Comparison of ENCODE assay signal across 4 worm cellular contexts in the genomic region with DNA sequence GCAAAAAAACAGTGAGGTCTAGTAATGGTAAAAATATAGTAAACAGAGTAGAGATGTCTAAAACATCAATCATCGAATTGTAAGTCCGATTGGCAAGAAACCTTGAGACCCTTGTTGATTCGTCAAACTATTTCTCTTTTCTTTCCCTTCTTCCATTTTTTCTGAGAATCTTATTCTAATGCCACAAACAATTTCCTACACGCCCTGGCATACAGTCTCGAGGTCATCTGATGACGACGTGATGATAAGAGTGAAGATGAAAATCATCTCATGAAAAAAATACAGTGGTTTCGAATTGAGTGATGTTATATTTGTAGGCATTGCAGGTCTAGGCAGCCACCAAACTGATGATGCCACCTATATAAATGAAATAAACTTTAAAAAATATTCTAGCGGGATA.
A peak's percentile ranks its signal among the peaks of the same experiment; 100 is the strongest.
TF ChIP-seq lines count a peak whose summit lies in the region.

No protein-coding gene starts in this region.

TF ChIP-seq in whole organism, L1 larva, 84 proteins besides CTCF, POLR2A, EP300 and RAD21 (continues in another document):
- TF ChIP-seq elt-3 (tag; optimal IDR thresholded peaks at IDR 0.05; lab: Kevin White, UChicago) (peak in 4 of 6 experiments; percentile 44 to 78 (median 66)), lin-35 (GFP tag; optimal IDR thresholded peaks at IDR 0.05; lab: Kevin White, UChicago) (peak in 1 of 2 experiments; percentile 8), fkh-8 (tag; optimal IDR thresholded peaks at IDR 0.05; lab: Kevin White, UChicago) (no peak), unc-62 (GFP tag; optimal IDR thresholded peaks at IDR 0.05; lab: Kevin White, UChicago) (no peak), nhr-90 (tag; optimal IDR thresholded peaks at IDR 0.05; lab: Kevin White, UChicago; ENCODE audit: poor library complexity) (peak; percentile 26), ceh-88 (GFP tag; IDR thresholded peaks at IDR 0.05; lab: Robert Waterston, UW) (no peak), lin-15B (tag; optimal IDR thresholded peaks at IDR 0.05; lab: Kevin White, UChicago) (no peak), egl-13 (tag; optimal IDR thresholded peaks at IDR 0.05; lab: Kevin White, UChicago) (no peak), dpl-1 (GFP tag; optimal IDR thresholded peaks at IDR 0.05; lab: Kevin White, UChicago) (peak in 1 of 3 experiments; percentile 17), F16B12.6 (tag; optimal IDR thresholded peaks at IDR 0.05; lab: Kevin White, UChicago) (no peak), pqm-1 (tag; optimal IDR thresholded peaks at IDR 0.05; lab: Kevin White, UChicago) (no peak), nhr-84 (tag; optimal IDR thresholded peaks at IDR 0.05; lab: Kevin White, UChicago) (no peak), blmp-1 (tag; optimal IDR thresholded peaks at IDR 0.05; lab: Kevin White, UChicago) (peak; percentile 57), pag-3 (tag; optimal IDR thresholded peaks at IDR 0.05; lab: Kevin White, UChicago; ENCODE audit: borderline replicate concordance, insufficient read depth) (peak; percentile 91), mdl-1 (tag; optimal IDR thresholded peaks at IDR 0.05; lab: Kevin White, UChicago) (peak in 1 of 2 experiments; percentile 25), unc-30 (tag; optimal IDR thresholded peaks at IDR 0.05; lab: Kevin White, UChicago) (no peak), isw-1 (GFP tag; IDR thresholded peaks at IDR 0.05; lab: Robert Waterston, UW) (no peak), snu-23 (GFP tag; optimal IDR thresholded peaks at IDR 0.05; lab: Kevin White, UChicago) (peak; percentile 68), zag-1 (tag; optimal IDR thresholded peaks at IDR 0.05; lab: Kevin White, UChicago) (no peak), jun-1 (tag; optimal IDR thresholded peaks at IDR 0.05; lab: Kevin White, UChicago) (no peak), nhr-19 (GFP tag; conservative IDR thresholded peaks at IDR 0.05; lab: Robert Waterston, UW) (peak; percentile 9; the same call in 1 of the 2 replicates)

TF ChIP-seq in whole organism, L2 larva, 48 proteins besides CTCF, POLR2A, EP300 and RAD21:
- TF ChIP-seq lin-11 (tag; optimal IDR thresholded peaks at IDR 0.05; lab: Kevin White, UChicago) (no peak), sma-9 (GFP tag; optimal IDR thresholded peaks at IDR 0.05; lab: Kevin White, UChicago) (peak; percentile 39), sma-9 (tag; optimal IDR thresholded peaks at IDR 0.05; lab: Kevin White, UChicago) (no peak), ztf-1 (GFP tag; conservative IDR thresholded peaks at IDR 0.05; lab: Robert Waterston, UW) (no peak), sma-3 (GFP tag; optimal IDR thresholded peaks at IDR 0.05; lab: Kevin White, UChicago) (peak; percentile 25), R02D3.7 (tag; optimal IDR thresholded peaks at IDR 0.05; lab: Kevin White, UChicago) (no peak), nhr-237 (tag; optimal IDR thresholded peaks at IDR 0.05; lab: Kevin White, UChicago) (no peak), ztf-11 (tag; optimal IDR thresholded peaks at IDR 0.05; lab: Kevin White, UChicago) (no peak), nhr-21 (tag; optimal IDR thresholded peaks at IDR 0.05; lab: Kevin White, UChicago) (no peak), C34F6.9 (tag; optimal IDR thresholded peaks at IDR 0.05; lab: Kevin White, UChicago) (no peak), F13H6.1 (tag; optimal IDR thresholded peaks at IDR 0.05; lab: Kevin White, UChicago) (no peak), mbf-1 (tag; optimal IDR thresholded peaks at IDR 0.05; lab: Kevin White, UChicago) (no peak), ZK546.5 (tag; optimal IDR thresholded peaks at IDR 0.05; lab: Kevin White, UChicago) (no peak), nhr-11 (tag; optimal IDR thresholded peaks at IDR 0.05; lab: Kevin White, UChicago) (no peak), gmeb-1 (tag; optimal IDR thresholded peaks at IDR 0.05; lab: Kevin White, UChicago) (no peak), unc-62 (GFP tag; optimal IDR thresholded peaks at IDR 0.05; lab: Kevin White, UChicago) (no peak), nhr-25 (tag; optimal IDR thresholded peaks at IDR 0.05; lab: Kevin White, UChicago) (peak; percentile 79), blmp-1 (tag; optimal IDR thresholded peaks at IDR 0.05; lab: Kevin White, UChicago; ENCODE audit: insufficient read depth) (peak; percentile 54), fos-1 (tag; optimal IDR thresholded peaks at IDR 0.05; lab: Kevin White, UChicago) (no peak), nhr-129 (tag; optimal IDR thresholded peaks at IDR 0.05; lab: Kevin White, UChicago) (peak; percentile 57), Y55F3AM.14 (GFP tag; optimal IDR thresholded peaks at IDR 0.05; lab: Kevin White, UChicago) (no peak)

TF ChIP-seq in whole organism, L3 larva, 47 proteins besides CTCF, POLR2A, EP300 and RAD21:
- no peak for TF ChIP-seq ztf-4 (tag; optimal IDR thresholded peaks at IDR 0.05; lab: Kevin White, UChicago)
- TF ChIP-seq sea-2 (GFP tag; optimal IDR thresholded peaks at IDR 0.05; lab: Kevin White, UChicago), result no peak
- no peak for TF ChIP-seq elt-2 (tag; optimal IDR thresholded peaks at IDR 0.05; lab: Kevin White, UChicago)
- TF ChIP-seq elt-3 (tag; optimal IDR thresholded peaks at IDR 0.05; lab: Kevin White, UChicago), result peak in 1 of 3 experiments; percentile 23
- no peak for TF ChIP-seq unc-39 (tag; optimal IDR thresholded peaks at IDR 0.05; lab: Kevin White, UChicago)
- no peak for TF ChIP-seq snpc-4 (tag; optimal IDR thresholded peaks at IDR 0.05; lab: Kevin White, UChicago)
- TF ChIP-seq skn-1 (tag; optimal IDR thresholded peaks at IDR 0.05; lab: Kevin White, UChicago), result no peak
- peak; percentile 12 for TF ChIP-seq nhr-11 (tag; optimal IDR thresholded peaks at IDR 0.05; lab: Kevin White, UChicago)
- no peak for TF ChIP-seq ceh-28 (tag; optimal IDR thresholded peaks at IDR 0.05; lab: Kevin White, UChicago)
- TF ChIP-seq nfya-1 (tag; optimal IDR thresholded peaks at IDR 0.05; lab: Kevin White, UChicago; ENCODE audit: insufficient read depth), result no peak
- no peak for TF ChIP-seq mdl-1 (tag; optimal IDR thresholded peaks at IDR 0.05; lab: Kevin White, UChicago)
- TF ChIP-seq nhr-25 (tag; optimal IDR thresholded peaks at IDR 0.05; lab: Kevin White, UChicago), result peak; percentile 71
- TF ChIP-seq ZK546.5 (tag; optimal IDR thresholded peaks at IDR 0.05; lab: Kevin White, UChicago), result no peak
- no peak for TF ChIP-seq pqm-1 (tag; optimal IDR thresholded peaks at IDR 0.05; lab: Kevin White, UChicago)
- TF ChIP-seq elt-1 (tag; optimal IDR thresholded peaks at IDR 0.05; lab: Kevin White, UChicago), result peak; percentile 56
- TF ChIP-seq mml-1 (tag; optimal IDR thresholded peaks at IDR 0.05; lab: Kevin White, UChicago), result no peak

TF ChIP-seq in whole organism, L4 larva, 104 proteins besides CTCF, POLR2A, EP300 and RAD21:
- TF ChIP-seq mep-1 (tag; optimal IDR thresholded peaks at IDR 0.05; lab: Kevin White, UChicago), result peak; percentile 1
- peak; percentile 28 for TF ChIP-seq nhr-28 (tag; optimal IDR thresholded peaks at IDR 0.05; lab: Kevin White, UChicago)
- TF ChIP-seq tra-1 (GFP tag; IDR thresholded peaks at IDR 0.05; lab: Robert Waterston, UW), result peak; percentile 42; the same call in 1 of the 2 replicates
- peak; percentile 45 for TF ChIP-seq hlh-30 (tag; optimal IDR thresholded peaks at IDR 0.05; lab: Kevin White, UChicago; ENCODE audit: insufficient read depth)
- TF ChIP-seq nhr-111 (GFP tag; optimal IDR thresholded peaks at IDR 0.05; lab: Kevin White, UChicago), result no peak
- TF ChIP-seq dmd-9 (GFP tag; IDR thresholded peaks at IDR 0.05; lab: Robert Waterston, UW), result no peak
- peak; percentile 42 for TF ChIP-seq nhr-25 (tag; optimal IDR thresholded peaks at IDR 0.05; lab: Kevin White, UChicago; ENCODE audit: borderline replicate concordance, insufficient read depth)
TF ChIP-seq in whole organism, L4 larva: peak in this region for 5.
